Worm (Caenorhabditis elegans): Measurements from ENCODE around the gene lips-2.

lips-2 gene

DNA sequence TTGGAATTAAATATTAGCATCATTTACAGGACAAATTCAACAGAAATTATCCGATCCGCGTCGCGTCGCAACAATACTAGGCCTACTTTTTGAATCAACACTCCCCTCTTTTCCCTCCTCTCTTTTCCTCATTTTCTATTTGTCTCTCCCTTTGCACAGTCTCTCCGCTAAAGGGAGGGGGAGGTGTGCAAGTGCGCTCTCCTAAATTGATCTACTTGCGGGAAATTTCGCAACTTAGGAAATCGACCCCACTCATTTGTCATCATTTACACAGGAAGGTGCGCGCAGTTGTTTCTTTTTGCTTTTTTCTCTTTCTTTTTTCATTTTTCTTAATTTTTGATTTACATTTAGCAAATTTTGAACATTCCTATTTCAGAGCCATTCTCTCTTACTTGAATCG, 2.7 kb upstream of the lips-2 start, which contains the start of gene C04B4.2:
Gene C04B4.2, plus strand, starts transcription at position 371 of the 400 bp plus-strand sequence.
- TF ChIP-seq nfya-1 (tag; optimal IDR thresholded peaks at IDR 0.05; ENCODE audit: insufficient read depth) (no peak), daf-12 (tag; optimal IDR thresholded peaks at IDR 0.05) (no peak), unc-62 (GFP tag; optimal IDR thresholded peaks at IDR 0.05) (no peak), snpc-4 (tag; optimal IDR thresholded peaks at IDR 0.05) (no peak), nhr-237 (tag; optimal IDR thresholded peaks at IDR 0.05) (no peak), fkh-2 (tag; optimal IDR thresholded peaks at IDR 0.05) (no peak), mdl-1 (tag; optimal IDR thresholded peaks at IDR 0.05) (no peak), ceh-16 (tag; optimal IDR thresholded peaks at IDR 0.05) (no peak), nhr-23 (tag; optimal IDR thresholded peaks at IDR 0.05) (no peak), skn-1 (tag; optimal IDR thresholded peaks at IDR 0.05) (no peak), nhr-76 (tag; optimal IDR thresholded peaks at IDR 0.05) (no peak), ceh-28 (tag; optimal IDR thresholded peaks at IDR 0.05) (no peak), elt-2 (tag; optimal IDR thresholded peaks at IDR 0.05) (no peak), fkh-10 (GFP tag; optimal IDR thresholded peaks at IDR 0.05) (no peak), ceh-82 (tag; optimal IDR thresholded peaks at IDR 0.05) (no peak), pha-4 (tag; optimal IDR thresholded peaks at IDR 0.05) (no peak), elt-3 (tag; optimal IDR thresholded peaks at IDR 0.05) (no peak), lin-15B (tag; optimal IDR thresholded peaks at IDR 0.05) (no peak)

- TF ChIP-seq egl-5 (tag; optimal IDR thresholded peaks at IDR 0.05) (no peak), lsy-12 (tag; optimal IDR thresholded peaks at IDR 0.05) (no peak), nhr-237 (tag; optimal IDR thresholded peaks at IDR 0.05) (no peak), nhr-12 (tag; optimal IDR thresholded peaks at IDR 0.05) (no peak), lin-39 (tag; optimal IDR thresholded peaks at IDR 0.05) (no peak), ztf-11 (tag; optimal IDR thresholded peaks at IDR 0.05) (no peak), unc-39 (tag; optimal IDR thresholded peaks at IDR 0.05) (no peak), nhr-76 (tag; optimal IDR thresholded peaks at IDR 0.05) (no peak), fkh-2 (tag; optimal IDR thresholded peaks at IDR 0.05) (no peak), ceh-9 (tag; optimal IDR thresholded peaks at IDR 0.05) (no peak), nhr-28 (tag; optimal IDR thresholded peaks at IDR 0.05) (no peak)
Observed at ce11 chrX:12284161-12284560, 1.4 kb upstream of the lips-2 start.

ce11 chrX:12288254-12288653, 2.7 kb downstream of the lips-2 start, which contains the start of gene C04B4.5:
C04B4.5 (minus strand) TSS chrX:12288354.
- no peak for TF ChIP-seq lin-39 (tag; optimal IDR thresholded peaks at IDR 0.05)
- TF ChIP-seq nfya-1 (tag; optimal IDR thresholded peaks at IDR 0.05; ENCODE audit: insufficient read depth), result no peak
- no peak for TF ChIP-seq skn-1 (tag; optimal IDR thresholded peaks at IDR 0.05)
- no peak for TF ChIP-seq fos-1 (tag; optimal IDR thresholded peaks at IDR 0.05)
- TF ChIP-seq aly-2 (tag; optimal IDR thresholded peaks at IDR 0.05), result no peak
- no peak for TF ChIP-seq egl-27 (tag; optimal IDR thresholded peaks at IDR 0.05)
- TF ChIP-seq elt-1 (tag; optimal IDR thresholded peaks at IDR 0.05), result no peak
- no peak for TF ChIP-seq nhr-12 (tag; optimal IDR thresholded peaks at IDR 0.05)
- TF ChIP-seq egl-5 (tag; optimal IDR thresholded peaks at IDR 0.05), result no peak
- no peak for TF ChIP-seq ceh-28 (tag; optimal IDR thresholded peaks at IDR 0.05)
- TF ChIP-seq lin-15B (tag; optimal IDR thresholded peaks at IDR 0.05), result no peak
- no peak for TF ChIP-seq nhr-77 (tag; optimal IDR thresholded peaks at IDR 0.05)
- TF ChIP-seq R02D3.7 (tag; optimal IDR thresholded peaks at IDR 0.05), result no peak
- TF ChIP-seq ceh-9 (tag; optimal IDR thresholded peaks at IDR 0.05), result no peak

ce11 chrX:12290539-12290938, 4.9 kb downstream of the lips-2 start, which contains the start of gene C04B4.4:
C04B4.4 (plus strand) TSS chrX:12290839.
- TF ChIP-seq snpc-4 (tag; optimal IDR thresholded peaks at IDR 0.05), result no peak
- TF ChIP-seq R02D3.7 (tag; optimal IDR thresholded peaks at IDR 0.05), result no peak
- no peak for TF ChIP-seq aly-2 (tag; optimal IDR thresholded peaks at IDR 0.05)
- no peak for TF ChIP-seq eor-1 (tag; optimal IDR thresholded peaks at IDR 0.05)
- TF ChIP-seq jun-1 (tag; optimal IDR thresholded peaks at IDR 0.05), result no peak
- TF ChIP-seq unc-62 (GFP tag; optimal IDR thresholded peaks at IDR 0.05), result no peak
- no peak for TF ChIP-seq fkh-10 (GFP tag; optimal IDR thresholded peaks at IDR 0.05)
- TF ChIP-seq ztf-4 (tag; optimal IDR thresholded peaks at IDR 0.05), result no peak
- no peak for TF ChIP-seq nhr-12 (tag; optimal IDR thresholded peaks at IDR 0.05)
- TF ChIP-seq pha-4 (tag; optimal IDR thresholded peaks at IDR 0.05), result no peak
- no peak for TF ChIP-seq ztf-11 (tag; optimal IDR thresholded peaks at IDR 0.05)
- no peak for TF ChIP-seq skn-1 (tag; optimal IDR thresholded peaks at IDR 0.05)
- no peak for TF ChIP-seq elt-1 (tag; optimal IDR thresholded peaks at IDR 0.05)
- TF ChIP-seq sea-2 (GFP tag; optimal IDR thresholded peaks at IDR 0.05), result no peak

Data from whole organism, L3 larva.